Fruit fly (Drosophila melanogaster): Measurements from ENCODE around the gene His2Av.
A peak's percentile ranks its signal among the peaks of the same experiment; 100 is the strongest.

Gene His2Av

dm6 chr3R:26866577-26867456 is at the start of gene His2Av, which contains the start of gene ball (continued):
- TF ChIP-seq repo (GFP tag; optimal IDR thresholded peaks at IDR 0.05), result peak; percentile 86
- peak; percentile 94 for TF ChIP-seq CG33213 (GFP tag; optimal IDR thresholded peaks at IDR 0.05)
- TF ChIP-seq gro (GFP tag; optimal IDR thresholded peaks at IDR 0.05), result peak; percentile 79
- peak; percentile 74 for TF ChIP-seq grau (tag; optimal IDR thresholded peaks at IDR 0.05)
- TF ChIP-seq exex (tag; optimal IDR thresholded peaks at IDR 0.05), result no peak
- peak; percentile 82 for TF ChIP-seq CG10267 (tag; optimal IDR thresholded peaks at IDR 0.05)
- TF ChIP-seq amos (GFP tag; IDR thresholded peaks at IDR 0.05; ENCODE audit: partially characterized antibody), result peak; percentile 95
- TF ChIP-seq Mad (GFP tag; optimal IDR thresholded peaks at IDR 0.05), result peak; percentile 90
- peak; percentile 48 for TF ChIP-seq gfzf (GFP tag; optimal IDR thresholded peaks at IDR 0.05)
- peak; percentile 71 for TF ChIP-seq CG18476 (GFP tag; optimal IDR thresholded peaks at IDR 0.05)
- TF ChIP-seq seq (GFP tag; IDR thresholded peaks at IDR 0.05), result peak; percentile 74; the same call in 1 of the 2 replicates
- TF ChIP-seq CG10654 (GFP tag; optimal IDR thresholded peaks at IDR 0.05), result peak; percentile 79
- peak; percentile 77 for TF ChIP-seq gcm (GFP tag; optimal IDR thresholded peaks at IDR 0.05)
- no peak for TF ChIP-seq h (optimal IDR thresholded peaks at IDR 0.05)
- TF ChIP-seq Eip74EF (GFP tag; optimal IDR thresholded peaks at IDR 0.05), result peak in 1 of 2 experiments; percentile 19
- TF ChIP-seq CG32767 (GFP tag; IDR thresholded peaks at IDR 0.05), result peak; percentile 64
- TF ChIP-seq Dad (GFP tag; optimal IDR thresholded peaks at IDR 0.05), result peak; percentile 81
- peak; percentile 83 for TF ChIP-seq chm (GFP tag; IDR thresholded peaks at IDR 0.05)
- TF ChIP-seq CG30020 (tag; optimal IDR thresholded peaks at IDR 0.05), result peak; percentile 45
- TF ChIP-seq NC2β (GFP tag; optimal IDR thresholded peaks at IDR 0.05), result peak; percentile 92
- no peak for TF ChIP-seq CG7745 (tag; optimal IDR thresholded peaks at IDR 0.05)
- TF ChIP-seq Myb (GFP tag; optimal IDR thresholded peaks at IDR 0.05), result peak; percentile 82
- peak; percentile 61 for TF ChIP-seq D19A (tag; optimal IDR thresholded peaks at IDR 0.05)
- TF ChIP-seq CG8478 (optimal IDR thresholded peaks at IDR 0.05), result no peak
- TF ChIP-seq CG11560 (tag; IDR thresholded peaks at IDR 0.05), result peak; percentile 74
- TF ChIP-seq CG18599 (GFP tag; optimal IDR thresholded peaks at IDR 0.05), result peak; percentile 85
- peak; percentile 86 for TF ChIP-seq NFAT (GFP tag; IDR thresholded peaks at IDR 0.05)
- no peak for TF ChIP-seq corto (GFP tag; optimal IDR thresholded peaks at IDR 0.05)
- peak; percentile 41; the same call in 1 of the 2 replicates for TF ChIP-seq CG10321 (GFP tag; IDR thresholded peaks at IDR 0.05)
- peak; percentile 4 for TF ChIP-seq CG4707 (GFP tag; optimal IDR thresholded peaks at IDR 0.05)
- peak; percentile 89; the same call in 2 of the 3 replicates for TF ChIP-seq otp (GFP tag; IDR thresholded peaks at IDR 0.05)
- TF ChIP-seq NK7.1 (GFP tag; optimal IDR thresholded peaks at IDR 0.05), result peak; percentile 54
- TF ChIP-seq pnt (GFP tag; optimal IDR thresholded peaks at IDR 0.05), result peak; percentile 81
- peak; percentile 43 for TF ChIP-seq CG12104 (GFP tag; optimal IDR thresholded peaks at IDR 0.05)
- TF ChIP-seq BtbVII (GFP tag; optimal IDR thresholded peaks at IDR 0.05), result peak; percentile 40
- peak; percentile 91 for TF ChIP-seq CG32532 (GFP tag; IDR thresholded peaks at IDR 0.05)
- peak; percentile 79 for TF ChIP-seq crc (GFP tag; optimal IDR thresholded peaks at IDR 0.05)
- peak; percentile 87 for TF ChIP-seq CG12942 (GFP tag; optimal IDR thresholded peaks at IDR 0.05)
- peak; percentile 92 for TF ChIP-seq Antp (GFP tag; optimal IDR thresholded peaks at IDR 0.05)
- peak; percentile 69 for TF ChIP-seq ATbp (GFP tag; optimal IDR thresholded peaks at IDR 0.05)
- TF ChIP-seq kni (GFP tag; optimal IDR thresholded peaks at IDR 0.05), result no peak
- TF ChIP-seq HLH54F (GFP tag; optimal IDR thresholded peaks at IDR 0.05), result peak; percentile 89
- TF ChIP-seq Dll (GFP tag; IDR thresholded peaks at IDR 0.05; ENCODE audit: partially characterized antibody), result peak; percentile 89
- peak; percentile 85 for TF ChIP-seq Awh (GFP tag; IDR thresholded peaks at IDR 0.05)
- TF ChIP-seq danr (GFP tag; IDR thresholded peaks at IDR 0.05), result no peak
- no peak for TF ChIP-seq CG1832 (GFP tag; optimal IDR thresholded peaks at IDR 0.05)
- TF ChIP-seq hth (optimal IDR thresholded peaks at IDR 0.05), result no peak
- TF ChIP-seq ab (GFP tag; optimal IDR thresholded peaks at IDR 0.05), result peak; percentile 49
- TF ChIP-seq luna (GFP tag; optimal IDR thresholded peaks at IDR 0.05), result peak; percentile 67
- peak; percentile 81 to 88 for TF ChIP-seq chif (GFP tag; optimal IDR thresholded peaks at IDR 0.05)
